Worm (Caenorhabditis elegans): ENCODE results near the gene M163.10.

Gene M163.10

DNA sequence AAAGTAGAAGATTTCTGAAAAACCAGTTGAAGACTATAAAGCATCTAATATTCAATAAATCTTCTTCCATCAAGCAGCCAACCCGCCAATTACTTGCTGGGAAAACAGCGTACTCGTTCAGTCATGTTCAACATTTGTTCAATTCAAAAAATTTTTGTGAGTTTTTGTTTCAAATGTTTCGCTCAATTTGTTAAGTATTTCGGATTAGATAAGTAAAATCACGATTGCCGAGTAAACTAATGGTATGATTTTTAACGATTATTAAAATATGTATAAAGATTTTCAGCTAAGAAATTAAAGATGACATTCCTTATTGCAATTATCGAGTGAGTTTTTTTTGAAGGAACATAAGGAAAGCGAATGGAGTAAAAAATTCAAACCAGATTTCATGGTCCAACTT lies at the start of gene M163.10:
Gene M163.10, plus strand, starts transcription at position 301 of the 400 bp plus-strand sequence.
- TF ChIP-seq ceh-16 (tag; optimal IDR thresholded peaks at IDR 0.05) (no peak), ztf-4 (tag; optimal IDR thresholded peaks at IDR 0.05) (no peak), gmeb-1 (tag; optimal IDR thresholded peaks at IDR 0.05) (no peak), lin-11 (tag; optimal IDR thresholded peaks at IDR 0.05) (no peak), unc-55 (GFP tag; optimal IDR thresholded peaks at IDR 0.05) (no peak), nhr-23 (tag; optimal IDR thresholded peaks at IDR 0.05) (no peak), crh-2 (tag; optimal IDR thresholded peaks at IDR 0.05) (no peak), skn-1 (tag; optimal IDR thresholded peaks at IDR 0.05) (no peak), sma-9 (GFP tag; optimal IDR thresholded peaks at IDR 0.05) (no peak), sma-9 (tag; optimal IDR thresholded peaks at IDR 0.05) (no peak), ceh-82 (tag; optimal IDR thresholded peaks at IDR 0.05) (no peak), nhr-237 (tag; optimal IDR thresholded peaks at IDR 0.05) (no peak), sma-3 (GFP tag; optimal IDR thresholded peaks at IDR 0.05) (no peak), dmd-4 (tag; optimal IDR thresholded peaks at IDR 0.05) (no peak), elt-1 (tag; optimal IDR thresholded peaks at IDR 0.05) (no peak), aly-2 (tag; optimal IDR thresholded peaks at IDR 0.05) (no peak), nhr-12 (tag; optimal IDR thresholded peaks at IDR 0.05) (no peak), mdl-1 (tag; optimal IDR thresholded peaks at IDR 0.05) (no peak), fos-1 (tag; optimal IDR thresholded peaks at IDR 0.05) (no peak), snpc-4 (tag; optimal IDR thresholded peaks at IDR 0.05) (no peak)

- TF ChIP-seq R02D3.7 (tag; optimal IDR thresholded peaks at IDR 0.05) = no peak
- no peak for TF ChIP-seq lin-11 (tag; optimal IDR thresholded peaks at IDR 0.05)
- TF ChIP-seq elt-3 (tag; optimal IDR thresholded peaks at IDR 0.05) = no peak
These were observed 49.2 kb upstream of the M163.10 start, which contains the start of gene F23D12.2 for ce11 chrX:14421529-14421982. Gene F23D12.2 (minus strand): TSS chrX:14421579.

ce11 chrX:14423105-14423504 lies 47.7 kb upstream of the M163.10 start, which contains the start of gene fipr-3:
Gene fipr-3 (plus strand): TSS chrX:14423405.
- no peak for TF ChIP-seq skn-1 (tag; optimal IDR thresholded peaks at IDR 0.05)
- TF ChIP-seq ama-1 (optimal IDR thresholded peaks at IDR 0.05) = no peak
- TF ChIP-seq ztf-1 (GFP tag; conservative IDR thresholded peaks at IDR 0.05) = no peak
- no peak for TF ChIP-seq unc-62 (GFP tag; optimal IDR thresholded peaks at IDR 0.05)
- TF ChIP-seq ztf-4 (tag; optimal IDR thresholded peaks at IDR 0.05) = no peak

ce11 chrX:14424186-14424585 lies 46.6 kb upstream of the M163.10 start:
- TF ChIP-seq sma-9 (GFP tag; optimal IDR thresholded peaks at IDR 0.05) = no peak
- no peak for TF ChIP-seq sma-9 (tag; optimal IDR thresholded peaks at IDR 0.05)
- no peak for TF ChIP-seq peb-1 (tag; optimal IDR thresholded peaks at IDR 0.05)
- TF ChIP-seq ztf-1 (GFP tag; conservative IDR thresholded peaks at IDR 0.05) = no peak
- no peak for TF ChIP-seq nhr-129 (tag; optimal IDR thresholded peaks at IDR 0.05)
- TF ChIP-seq sma-3 (GFP tag; optimal IDR thresholded peaks at IDR 0.05) = no peak
- no peak for TF ChIP-seq ZK546.5 (tag; optimal IDR thresholded peaks at IDR 0.05)
- TF ChIP-seq Y55F3AM.14 (GFP tag; optimal IDR thresholded peaks at IDR 0.05) = no peak
- no peak for TF ChIP-seq nhr-25 (tag; optimal IDR thresholded peaks at IDR 0.05)
- no peak for TF ChIP-seq dmd-4 (tag; optimal IDR thresholded peaks at IDR 0.05)
- TF ChIP-seq zag-1 (tag; optimal IDR thresholded peaks at IDR 0.05) = no peak

DNA sequence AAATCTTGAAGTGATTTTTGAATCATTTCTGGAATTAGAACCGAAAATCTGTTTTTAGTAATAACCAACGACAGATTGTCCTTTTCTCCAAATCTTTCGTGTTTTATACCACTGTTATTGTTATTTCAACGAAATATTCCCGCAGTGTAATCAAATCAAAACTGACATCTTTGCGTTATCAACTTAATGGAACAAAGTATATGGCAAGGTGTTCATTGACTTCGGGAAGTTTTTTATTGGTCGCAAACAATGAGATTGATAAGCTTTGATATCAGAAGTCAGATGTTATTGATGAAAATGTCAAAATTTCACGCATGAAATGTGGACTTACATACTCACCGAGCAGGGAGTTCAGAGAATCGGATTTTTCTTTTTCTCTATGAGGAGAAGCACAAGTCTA lies 46.1 kb upstream of the M163.10 start, which contains the start of gene F23D12.11:
Gene F23D12.11, minus strand, starts transcription at position 79 of the 400 bp plus-strand sequence.
- TF ChIP-seq egl-27 (tag; optimal IDR thresholded peaks at IDR 0.05) = no peak
- TF ChIP-seq elt-3 (tag; optimal IDR thresholded peaks at IDR 0.05) = no peak
- no peak for TF ChIP-seq skn-1 (tag; optimal IDR thresholded peaks at IDR 0.05)
- no peak for TF ChIP-seq snpc-4 (tag; optimal IDR thresholded peaks at IDR 0.05)
- TF ChIP-seq nhr-10 (tag; optimal IDR thresholded peaks at IDR 0.05) = no peak
- no peak for TF ChIP-seq R02D3.7 (tag; optimal IDR thresholded peaks at IDR 0.05)
- TF ChIP-seq C34F6.9 (tag; optimal IDR thresholded peaks at IDR 0.05) = no peak
- no peak for TF ChIP-seq ama-1 (optimal IDR thresholded peaks at IDR 0.05)

ce11 chrX:14428052-14428451 lies 42.7 kb upstream of the M163.10 start, which contains the start of gene F23D12.1:
Gene F23D12.1 (minus strand): TSS chrX:14428152.
- TF ChIP-seq elt-3 (tag; optimal IDR thresholded peaks at IDR 0.05) (no peak), egl-27 (tag; optimal IDR thresholded peaks at IDR 0.05) (no peak), unc-55 (GFP tag; optimal IDR thresholded peaks at IDR 0.05) (no peak), aly-2 (tag; optimal IDR thresholded peaks at IDR 0.05) (no peak), nhr-129 (tag; optimal IDR thresholded peaks at IDR 0.05) (no peak), nhr-23 (tag; optimal IDR thresholded peaks at IDR 0.05) (no peak), mab-5 (tag; optimal IDR thresholded peaks at IDR 0.05) (no peak), lin-39 (tag; optimal IDR thresholded peaks at IDR 0.05) (no peak)

All from whole organism, L2 larva.